Worm (Caenorhabditis elegans) whole organism, L4 larva: ENCODE data around the gene C05D12.1.

ENCODE experiments used
- F26F4.8 ChIP-seq: fragments of 200-800 bp; sonication (Bioruptor generic); conservative IDR thresholded peaks from 2 replicates; pipeline ENCODE4 v1.3.6; 2022; ENCODE audit warnings: missing genetic modification characterization, missing compliant biosample characterization
- R02D3.7 ChIP-seq: fragments of 150-350 bp; sonication (generic microtip); optimal IDR thresholded peaks from 3 replicates; lab custom pipeline; 2014; ENCODE audit warnings: missing biosample characterization, missing genetic modification characterization
- Y48G9A.11 ChIP-seq: fragments of 200-800 bp; sonication (Bioruptor generic); IDR thresholded peaks from 2 replicates; pipeline ENCODE4 v1.3.6; 2022; ENCODE audit warnings: missing genetic modification reagents, missing genetic modification characterization, missing compliant biosample characterization
- Y5F2A.4 ChIP-seq: fragments of 200-800 bp; sonication (Bioruptor generic); optimal IDR thresholded peaks from 2 replicates; lab custom pipeline; 2018; ENCODE audit warnings: mild to moderate bottlenecking, missing genetic modification characterization, missing compliant biosample characterization
- aha-1 ChIP-seq: fragments of 150-350 bp; peaks from one replicate; lab custom pipeline; 2014; ENCODE audit warnings: missing biosample characterization, missing genetic modification characterization
- aly-2 ChIP-seq: sonication (generic microtip); optimal IDR thresholded peaks from 2 replicates; lab custom pipeline; 2018; ENCODE audit warnings: missing biosample characterization, missing genetic modification characterization
- ama-1 ChIP-seq: fragments of 150-350 bp; optimal IDR thresholded peaks from 2 replicates; lab custom pipeline; 2014; ENCODE audit warnings: inconsistent platforms, mixed read lengths
- ceh-32 ChIP-seq: sonication (generic microtip); optimal IDR thresholded peaks from 2 replicates; lab custom pipeline; 2016; ENCODE audit warnings: mild to moderate bottlenecking, missing genetic modification characterization, missing compliant biosample characterization; ENCODE audit not compliant: poor library complexity
- ces-1 ChIP-seq: fragments of 150-350 bp; sonication (generic microtip); optimal IDR thresholded peaks from 4 replicates; lab custom pipeline; 2014; ENCODE audit warnings: missing biosample characterization, missing genetic modification reagents, missing genetic modification characterization
- cey-2 ChIP-seq: sonication (generic microtip); optimal IDR thresholded peaks from 3 replicates; lab custom pipeline; 2017; ENCODE audit warnings: missing genetic modification characterization, mild to moderate bottlenecking, missing compliant biosample characterization, antibody characterized with exemption, borderline replicate concordance; ENCODE audit not compliant: insufficient read depth
- ctbp-1 ChIP-seq: fragments of 200-800 bp; sonication (Bioruptor generic); IDR thresholded peaks from 2 replicates; pipeline ENCODE4 v1.3.6; 2022; ENCODE audit warnings: missing genetic modification reagents, missing genetic modification characterization, missing compliant biosample characterization
- daf-12 ChIP-seq: fragments of 150-350 bp; optimal IDR thresholded peaks from 2 replicates; lab custom pipeline; 2014; ENCODE audit warnings: missing biosample characterization, missing genetic modification reagents, missing genetic modification characterization
- daf-19 ChIP-seq: fragments of 200-800 bp; sonication (Bioruptor generic); conservative IDR thresholded peaks from 2 replicates; pipeline ENCODE4 v1.3.6; 2022; ENCODE audit warnings: missing genetic modification characterization, missing compliant biosample characterization
- dmd-6 ChIP-seq: fragments of 200-800 bp; sonication (Bioruptor generic); IDR thresholded peaks from 2 replicates; pipeline ENCODE4 v1.3.6; 2022; ENCODE audit warnings: missing genetic modification reagents, missing genetic modification characterization, missing compliant biosample characterization
- dmd-8 ChIP-seq: fragments of 200-800 bp; sonication (Bioruptor generic); IDR thresholded peaks from 2 replicates; pipeline ENCODE4 v1.3.6; 2022; ENCODE audit warnings: missing genetic modification characterization, missing compliant biosample characterization
- dmd-9 ChIP-seq: fragments of 200-800 bp; sonication (Bioruptor generic); IDR thresholded peaks from 2 replicates; pipeline ENCODE4 v1.3.6; 2022; ENCODE audit warnings: missing genetic modification reagents, missing genetic modification characterization, missing compliant biosample characterization
- duxl-1 ChIP-seq: sonication (generic microtip); optimal IDR thresholded peaks from 2 replicates; lab custom pipeline; 2016; ENCODE audit warnings: mild to moderate bottlenecking, missing genetic modification characterization, moderate library complexity, missing compliant biosample characterization; ENCODE audit not compliant: poor library complexity
- gei-8 ChIP-seq: fragments of 200-800 bp; sonication (Bioruptor generic); optimal IDR thresholded peaks from 2 replicates; lab custom pipeline; 2018; ENCODE audit warnings: mild to moderate bottlenecking, missing genetic modification characterization, missing compliant biosample characterization
- lim-7 ChIP-seq: fragments of 200-800 bp; sonication (Bioruptor generic); IDR thresholded peaks from 2 replicates; pipeline ENCODE4 v1.3.6; 2022; ENCODE audit warnings: missing genetic modification characterization, missing compliant biosample characterization
- lin-13 ChIP-seq: fragments of 150-350 bp; optimal IDR thresholded peaks from 2 replicates; lab custom pipeline; 2014; ENCODE audit warnings: missing biosample characterization, missing genetic modification reagents, missing genetic modification characterization
- lin-29 ChIP-seq: fragments of 200-800 bp; sonication (Bioruptor generic); IDR thresholded peaks from 2 replicates; pipeline ENCODE4 v1.3.6; 2022; ENCODE audit warnings: missing genetic modification reagents, missing genetic modification characterization, missing compliant biosample characterization
- lir-3 ChIP-seq: sonication (generic microtip); optimal IDR thresholded peaks from 2 replicates; lab custom pipeline; 2016; ENCODE audit warnings: mild to moderate bottlenecking, missing genetic modification characterization, missing compliant biosample characterization
- lsy-2 ChIP-seq, 2 experiments: fragments of 150-350 bp in 1 of 2; sonication (generic microtip) in 1 of 2; optimal IDR thresholded peaks; 2 replicates each; lab custom pipeline; 2014 to 2017; ENCODE audit warnings: missing biosample characterization in 2 of 2, missing genetic modification characterization in 2 of 2
- madf-9 ChIP-seq: fragments of 200-800 bp; sonication (Bioruptor generic); conservative IDR thresholded peaks from 2 replicates; pipeline ENCODE4 v1.3.6; 2022; ENCODE audit warnings: missing genetic modification reagents, missing genetic modification characterization, missing compliant biosample characterization
- mdt-29 ChIP-seq: fragments of 200-800 bp; sonication (Bioruptor generic); IDR thresholded peaks from 2 replicates; pipeline ENCODE4 v1.3.6; 2022; ENCODE audit warnings: missing genetic modification reagents, missing genetic modification characterization, missing compliant biosample characterization
- mxl-2 ChIP-seq: fragments of 200-800 bp; sonication (Bioruptor generic); conservative IDR thresholded peaks from 2 replicates; pipeline ENCODE4 v1.3.6; 2022; ENCODE audit warnings: missing genetic modification reagents, missing genetic modification characterization, missing compliant biosample characterization
- nhr-10 ChIP-seq: fragments of 150-350 bp; optimal IDR thresholded peaks from 2 replicates; lab custom pipeline; 2014; ENCODE audit warnings: missing biosample characterization, missing genetic modification characterization
- nhr-11 ChIP-seq: fragments of 150-350 bp; optimal IDR thresholded peaks from 2 replicates; lab custom pipeline; 2014; ENCODE audit warnings: missing biosample characterization, missing genetic modification characterization
- nhr-111 ChIP-seq: fragments of 200-800 bp; sonication (Bioruptor generic); optimal IDR thresholded peaks from 2 replicates; lab custom pipeline; 2018; ENCODE audit warnings: mild to moderate bottlenecking, missing genetic modification characterization, missing compliant biosample characterization
- nhr-237 ChIP-seq: sonication (generic microtip); optimal IDR thresholded peaks from 2 replicates; lab custom pipeline; 2017; ENCODE audit warnings: missing biosample characterization, missing genetic modification characterization
- nhr-25 ChIP-seq: sonication (generic microtip); optimal IDR thresholded peaks from 2 replicates; lab custom pipeline; 2017; ENCODE audit warnings: missing genetic modification characterization, mild to moderate bottlenecking, missing compliant biosample characterization, antibody characterized with exemption, moderate library complexity, borderline replicate concordance; ENCODE audit not compliant: insufficient read depth
- nhr-28 ChIP-seq: fragments of 150-350 bp; optimal IDR thresholded peaks from 2 replicates; lab custom pipeline; 2014; ENCODE audit warnings: missing biosample characterization, missing genetic modification characterization
- nhr-41 ChIP-seq: fragments of 200-800 bp; sonication (Bioruptor generic); IDR thresholded peaks from 2 replicates; pipeline ENCODE4 v1.3.6; 2022; ENCODE audit warnings: missing genetic modification reagents, missing genetic modification characterization, missing compliant biosample characterization
- nhr-6 ChIP-seq: fragments of 150-350 bp; optimal IDR thresholded peaks from 2 replicates; lab custom pipeline; 2014; ENCODE audit warnings: missing biosample characterization, missing genetic modification characterization
- nhr-76 ChIP-seq: fragments of 150-350 bp; optimal IDR thresholded peaks from 2 replicates; lab custom pipeline; 2014; ENCODE audit warnings: missing biosample characterization, missing genetic modification characterization
- nhr-77 ChIP-seq: fragments of 150-350 bp; optimal IDR thresholded peaks from 2 replicates; lab custom pipeline; 2014; ENCODE audit warnings: missing biosample characterization, missing genetic modification characterization
- pha-4 ChIP-seq, 2 experiments: fragments of 150-350 bp in 1 of 2; fragments of 200-800 bp in 1 of 2; sonication (Bioruptor generic) in 1 of 2; IDR thresholded peaks in 1 of 2; optimal IDR thresholded peaks in 1 of 2; 2 replicates each; pipeline versions ENCODE4 v1.3.6 to Lab custom; 2014 to 2022; ENCODE audit warnings: missing genetic modification characterization in 2 of 2, missing genetic modification reagents in 2 of 2, missing biosample characterization in 1 of 2, missing compliant biosample characterization in 1 of 2
- php-3 ChIP-seq: fragments of 200-800 bp; sonication (Bioruptor generic); IDR thresholded peaks from 2 replicates; pipeline ENCODE4 v1.3.6; 2022; ENCODE audit warnings: missing genetic modification reagents, missing genetic modification characterization, missing compliant biosample characterization
- pqm-1 ChIP-seq: sonication (generic microtip); optimal IDR thresholded peaks from 2 replicates; lab custom pipeline; 2017; ENCODE audit warnings: missing biosample characterization, missing genetic modification characterization
- rbr-2 ChIP-seq: sonication (generic microtip); optimal IDR thresholded peaks from 2 replicates; lab custom pipeline; 2016; ENCODE audit warnings: missing genotype, missing genetic modification characterization, missing compliant biosample characterization
- sdz-12 ChIP-seq: fragments of 200-800 bp; sonication (Bioruptor generic); optimal IDR thresholded peaks from 2 replicates; lab custom pipeline; 2018; ENCODE audit warnings: mild to moderate bottlenecking, missing genetic modification characterization, missing compliant biosample characterization
- set-16 ChIP-seq: fragments of 200-800 bp; sonication (Bioruptor generic); IDR thresholded peaks from 2 replicates; pipeline ENCODE4 v1.3.6; 2022; ENCODE audit warnings: missing genetic modification reagents, missing genetic modification characterization, missing compliant biosample characterization
- spr-3 ChIP-seq: fragments of 200-800 bp; sonication (Bioruptor generic); optimal IDR thresholded peaks from 2 replicates; lab custom pipeline; 2018; ENCODE audit warnings: mild to moderate bottlenecking, missing genetic modification characterization, missing compliant biosample characterization
- tag-97 ChIP-seq: fragments of 200-800 bp; sonication (Bioruptor generic); IDR thresholded peaks from 2 replicates; pipeline ENCODE4 v1.3.6; 2022; ENCODE audit warnings: missing genetic modification characterization, missing compliant biosample characterization
- unc-130 ChIP-seq: sonication (generic microtip); optimal IDR thresholded peaks from 2 replicates; lab custom pipeline; 2016; ENCODE audit warnings: missing genetic modification reagents, missing genetic modification characterization, missing compliant biosample characterization
- unc-62 ChIP-seq, 3 experiments: fragments of 150-350 bp in 1 of 3; sonication (generic microtip); optimal IDR thresholded peaks in 2 of 3; peaks in 1 of 3; 1 replicate in 1 of 3; 2 replicates in 2 of 3; lab custom pipeline; 2014 to 2017; ENCODE audit warnings: missing biosample characterization in 3 of 3, missing genetic modification characterization in 3 of 3, missing genetic modification reagents in 3 of 3, missing genotype in 1 of 3
- zag-1 ChIP-seq: fragments of 150-350 bp; optimal IDR thresholded peaks from 2 replicates; lab custom pipeline; 2014; ENCODE audit warnings: missing biosample characterization, missing genetic modification characterization
- zfp-2 ChIP-seq: sonication (generic microtip); optimal IDR thresholded peaks from 2 replicates; lab custom pipeline; 2016; ENCODE audit warnings: mild to moderate bottlenecking, missing genetic modification characterization, missing compliant biosample characterization
- zip-2 ChIP-seq: fragments of 150-350 bp; optimal IDR thresholded peaks from 2 replicates; lab custom pipeline; 2014; ENCODE audit warnings: missing biosample characterization, missing genetic modification characterization
- ztf-7 ChIP-seq: fragments of 150-350 bp; optimal IDR thresholded peaks from 2 replicates; lab custom pipeline; 2014; ENCODE audit warnings: missing biosample characterization, missing genetic modification characterization

Gene C05D12.1

ce11 chrII:11453025-11453424 is 37.5 kb upstream of the C05D12.1 start, which contains the start of gene rsp-1:
Gene rsp-1 (plus strand): TSS chrII:11453362.
- TF ChIP-seq nhr-237 (no peak), pha-4 (GFP tag; IDR thresholded peaks at IDR 0.05; lab: Robert Waterston, UW) (peak; percentile 46; the same call in 1 of the 2 replicates), pha-4 (tag; optimal IDR thresholded peaks at IDR 0.05; lab: Kevin White, UChicago) (peak; percentile 33), ztf-7 (tag; lab: Kevin White, UChicago) (peak; percentile 23), zfp-2 (tag; lab: Kevin White, UChicago) (peak; percentile 54), dmd-6 (peak; percentile 87), tag-97 (GFP tag; lab: Robert Waterston, UW) (no peak), pqm-1 (tag; lab: Kevin White, UChicago) (peak; percentile 41), ces-1 (no peak), madf-9 (GFP tag; lab: Robert Waterston, UW) (peak; percentile 75; the same call in 1 of the 2 replicates), Y48G9A.11 (no peak), mdt-29 (0 out of 2 replicates have a peak, but pooled peaks have one; percentile 11), duxl-1 (tag; lab: Kevin White, UChicago) (peak; percentile 85), nhr-76 (tag; lab: Kevin White, UChicago) (no peak), nhr-11 (tag; lab: Kevin White, UChicago) (peak; percentile 77), nhr-10 (tag; lab: Kevin White, UChicago) (no peak), aha-1 (tag; lab: Kevin White, UChicago) (peak; percentile 96), php-3 (GFP tag; lab: Robert Waterston, UW) (peak; percentile 76), zag-1 (tag; lab: Kevin White, UChicago) (no peak), dmd-8 (no peak), nhr-28 (tag; lab: Kevin White, UChicago) (peak; percentile 79), ceh-32 (tag; lab: Kevin White, UChicago) (no peak), aly-2 (no peak), nhr-25 (tag; lab: Kevin White, UChicago) (peak; percentile 75), lin-29 (GFP tag; lab: Robert Waterston, UW) (peak; percentile 64; the same call in 1 of the 2 replicates), Y5F2A.4 (GFP tag; lab: Kevin White, UChicago) (no peak), nhr-77 (peak; percentile 92), unc-130 (GFP tag; lab: Kevin White, UChicago) (peak; percentile 44), dmd-9 (GFP tag; lab: Robert Waterston, UW) (peak; percentile 83), daf-12 (tag; lab: Kevin White, UChicago) (no peak), lsy-2 (tag; optimal IDR thresholded peaks at IDR 0.05; lab: Kevin White, UChicago) (peak; percentile 74 to 94), lir-3 (tag; lab: Kevin White, UChicago) (no peak), ama-1 (lab: Kevin White, UChicago) (peak; percentile 35), nhr-41 (no peak), daf-19 (GFP tag; lab: Robert Waterston, UW) (peak; percentile 81), zip-2 (tag; lab: Kevin White, UChicago) (peak; percentile 55), ctbp-1 (GFP tag; lab: Robert Waterston, UW) (peak; percentile 61; the same call in 1 of the 2 replicates), sdz-12 (GFP tag; lab: Kevin White, UChicago) (no peak), unc-62 (GFP tag; optimal IDR thresholded peaks at IDR 0.05 in 1 of 2; lab: Kevin White, UChicago) (peak in 1 of 2 experiments; percentile 99), unc-62 (tag; optimal IDR thresholded peaks at IDR 0.05; lab: Kevin White, UChicago) (no peak), set-16 (GFP tag; lab: Robert Waterston, UW) (0 out of 2 replicates have a peak, but pooled peaks have one; percentile 7), rbr-2 (tag; lab: Kevin White, UChicago) (peak; percentile 94), lim-7 (GFP tag; lab: Robert Waterston, UW) (no peak), nhr-111 (GFP tag; lab: Kevin White, UChicago) (no peak), cey-2 (tag; lab: Kevin White, UChicago) (no peak), lin-13 (GFP tag; lab: Kevin White, UChicago) (peak; percentile 93), nhr-6 (tag; lab: Kevin White, UChicago) (peak; percentile 93), gei-8 (GFP tag; lab: Kevin White, UChicago) (no peak), spr-3 (GFP tag; lab: Kevin White, UChicago) (peak; percentile 49), mxl-2 (GFP tag; lab: Robert Waterston, UW) (no peak), F26F4.8 (GFP tag; lab: Robert Waterston, UW) (no peak), R02D3.7 (tag; lab: Kevin White, UChicago) (no peak)
